Fruit fly (Drosophila melanogaster) whole organism, embryonic: Measurements from ENCODE around the gene sdk.
A peak's percentile ranks its signal among the peaks of the same experiment; 100 is the strongest.

ENCODE experiments used
- Bgb ChIP-seq: fragments of 200-800 bp; sonication (Bioruptor generic); IDR thresholded peaks from 2 replicates; pipeline ENCODE4 v1.3.6; 2022; ENCODE audit warnings: missing biosample characterization, missing genetic modification characterization; ENCODE audit not compliant: partially characterized antibody
- BtbVII ChIP-seq: fragments of 200-800 bp; sonication (Bioruptor generic); optimal IDR thresholded peaks from 3 replicates; lab custom pipeline; 2017; ENCODE audit warnings: missing biosample characterization, mild to moderate bottlenecking, missing genetic modification characterization
- Bteb2 ChIP-seq: fragments of 200-800 bp; sonication (Bioruptor generic); optimal IDR thresholded peaks from 2 replicates; lab custom pipeline; 2016; ENCODE audit warnings: missing biosample characterization, missing genetic modification characterization
- CG10267 ChIP-seq: fragments of 200-800 bp; sonication (Bioruptor generic); optimal IDR thresholded peaks from 2 replicates; lab custom pipeline; 2018; ENCODE audit warnings: missing biosample characterization, mild to moderate bottlenecking, missing genetic modification characterization, moderate library complexity
- CG10565 ChIP-seq: fragments of 200-800 bp; sonication (Bioruptor generic); optimal IDR thresholded peaks from 3 replicates; lab custom pipeline; 2016; ENCODE audit warnings: missing biosample characterization, mild to moderate bottlenecking, missing genetic modification characterization
- CG10959 ChIP-seq: fragments of 200-800 bp; sonication (Bioruptor generic); IDR thresholded peaks from 2 replicates; pipeline ENCODE4 v1.3.6; 2022; ENCODE audit warnings: missing biosample characterization, missing genetic modification characterization
- CG12744 ChIP-seq: fragments of 200-800 bp; sonication (Bioruptor generic); optimal IDR thresholded peaks from 2 replicates; lab custom pipeline; 2016; ENCODE audit warnings: missing biosample characterization, missing genetic modification characterization
- CG12942 ChIP-seq: fragments of 200-800 bp; sonication (Bioruptor generic); optimal IDR thresholded peaks from 3 replicates; lab custom pipeline; 2016; ENCODE audit warnings: missing biosample characterization, missing genetic modification characterization
- CG14710 ChIP-seq: fragments of 200-800 bp; sonication (Bioruptor generic); optimal IDR thresholded peaks from 3 replicates; lab custom pipeline; 2019; ENCODE audit warnings: missing biosample characterization, mild to moderate bottlenecking, missing genetic modification characterization, moderate library complexity
- CG15696 ChIP-seq: fragments of 200-800 bp; sonication (Bioruptor generic); optimal IDR thresholded peaks from 2 replicates; lab custom pipeline; 2019; ENCODE audit warnings: missing biosample characterization, mild to moderate bottlenecking, missing genetic modification characterization, moderate library complexity
- CG18619 ChIP-seq: fragments of 200-800 bp; sonication (Bioruptor generic); optimal IDR thresholded peaks from 3 replicates; lab custom pipeline; 2017; ENCODE audit warnings: missing biosample characterization, mild to moderate bottlenecking, missing genetic modification characterization
- CG2875 ChIP-seq: fragments of 200-800 bp; sonication (Bioruptor generic); optimal IDR thresholded peaks from 2 replicates; lab custom pipeline; 2017; ENCODE audit warnings: missing biosample characterization, mild to moderate bottlenecking, missing genetic modification characterization, missing genetic modification reagents
- CG3847 ChIP-seq: fragments of 200-800 bp; sonication (Bioruptor generic); IDR thresholded peaks from 2 replicates; pipeline ENCODE4 v1.3.6; 2022; ENCODE audit warnings: missing biosample characterization, missing genetic modification characterization
- CG4328 ChIP-seq: fragments of 200-800 bp; sonication (Bioruptor generic); optimal IDR thresholded peaks from 3 replicates; lab custom pipeline; 2017; ENCODE audit warnings: missing biosample characterization, missing genetic modification reagents, missing genetic modification characterization
- CG4730 ChIP-seq: fragments of 200-800 bp; sonication (Bioruptor generic); IDR thresholded peaks from 2 replicates; pipeline ENCODE4 v1.3.6; 2022; ENCODE audit warnings: missing biosample characterization, missing genetic modification characterization
- CG7271 ChIP-seq: fragments of 200-800 bp; sonication (Bioruptor generic); optimal IDR thresholded peaks from 2 replicates; lab custom pipeline; 2018; ENCODE audit warnings: missing biosample characterization, mild to moderate bottlenecking, missing genetic modification characterization, moderate library complexity
- CG9727 ChIP-seq: fragments of 200-800 bp; sonication (Bioruptor generic); optimal IDR thresholded peaks from 3 replicates; lab custom pipeline; 2017; ENCODE audit warnings: missing biosample characterization, mild to moderate bottlenecking, missing genetic modification characterization
- Dad ChIP-seq: fragments of 200-800 bp; sonication (Bioruptor generic); optimal IDR thresholded peaks from 3 replicates; lab custom pipeline; 2016; ENCODE audit warnings: missing biosample characterization, missing genetic modification characterization
- Gug ChIP-seq: fragments of 200-800 bp; sonication (Bioruptor generic); IDR thresholded peaks from 4 replicates; pipeline ENCODE4 v1.3.6; 2022; ENCODE audit warnings: missing biosample characterization, missing genetic modification characterization
- HHEX ChIP-seq: fragments of 200-800 bp; sonication (Bioruptor generic); optimal IDR thresholded peaks from 3 replicates; lab custom pipeline; 2017; ENCODE audit warnings: missing biosample characterization, mild to moderate bottlenecking, missing genetic modification characterization, missing genetic modification reagents
- Lhr ChIP-seq: fragments of 200-800 bp; sonication (Bioruptor generic); optimal IDR thresholded peaks from 3 replicates; lab custom pipeline; 2017; ENCODE audit warnings: mild to moderate bottlenecking, missing biosample characterization, missing genetic modification reagents, missing genetic modification characterization
- Mrtf ChIP-seq: fragments of 200-800 bp; sonication (Bioruptor generic); IDR thresholded peaks from 3 replicates; pipeline ENCODE4 v1.3.6; 2022; ENCODE audit warnings: missing biosample characterization, missing genetic modification characterization
- Myb ChIP-seq: fragments of 200-800 bp; sonication (Bioruptor generic); optimal IDR thresholded peaks from 2 replicates; lab custom pipeline; 2016; ENCODE audit warnings: missing biosample characterization, missing genetic modification characterization
- NC2β ChIP-seq: fragments of 200-800 bp; sonication (Bioruptor generic); optimal IDR thresholded peaks from 2 replicates; lab custom pipeline; 2016; ENCODE audit warnings: missing biosample characterization, missing genetic modification characterization
- Optix ChIP-seq: fragments of 200-800 bp; sonication (Bioruptor generic); IDR thresholded peaks from 3 replicates; pipeline ENCODE4 v1.3.6; 2022; ENCODE audit warnings: missing biosample characterization, missing genetic modification characterization
- Poxn ChIP-seq: fragments of 200-800 bp; sonication (Bioruptor generic); IDR thresholded peaks from 2 replicates; pipeline ENCODE4 v1.3.6; 2022; ENCODE audit warnings: missing biosample characterization, missing genetic modification characterization
- Sox100B ChIP-seq: fragments of 200-800 bp; sonication (Bioruptor generic); optimal IDR thresholded peaks from 3 replicates; lab custom pipeline; 2018; ENCODE audit warnings: missing biosample characterization, mild to moderate bottlenecking, missing genetic modification characterization
- bab2 ChIP-seq: fragments of 200-800 bp; sonication (Bioruptor generic); optimal IDR thresholded peaks from 2 replicates; lab custom pipeline; 2016; ENCODE audit warnings: missing biosample characterization, missing genetic modification characterization
- bcd ChIP-seq: fragments of 200-800 bp; sonication (Bioruptor generic); optimal IDR thresholded peaks from 2 replicates; lab custom pipeline; 2017; ENCODE audit warnings: missing biosample characterization, mild to moderate bottlenecking, missing genetic modification characterization
- chm ChIP-seq: fragments of 200-800 bp; sonication (Bioruptor generic); IDR thresholded peaks from 2 replicates; pipeline ENCODE4 v1.3.6; 2022; ENCODE audit warnings: missing biosample characterization, missing genetic modification characterization
- da ChIP-seq: fragments of 200-800 bp; sonication (Bioruptor generic); optimal IDR thresholded peaks from 2 replicates; lab custom pipeline; 2016; ENCODE audit warnings: missing biosample characterization, missing genetic modification characterization
- gem ChIP-seq: fragments of 200-800 bp; sonication (Bioruptor generic); optimal IDR thresholded peaks from 2 replicates; lab custom pipeline; 2019; ENCODE audit warnings: missing biosample characterization, mild to moderate bottlenecking, missing genetic modification characterization, moderate library complexity
- grau ChIP-seq: fragments of 200-800 bp; optimal IDR thresholded peaks from 3 replicates; lab custom pipeline; 2019; ENCODE audit warnings: missing biosample characterization, mild to moderate bottlenecking, missing genetic modification characterization, moderate library complexity
- gt ChIP-seq: fragments of 200-800 bp; sonication (Bioruptor generic); IDR thresholded peaks from 2 replicates; pipeline ENCODE4 v1.3.6; 2022; ENCODE audit warnings: missing biosample characterization, missing genetic modification characterization
- h ChIP-seq: fragments of >200 bp; optimal IDR thresholded peaks from 2 replicates; lab custom pipeline; 2017
- hb ChIP-seq: fragments of 200-800 bp; sonication (Bioruptor generic); IDR thresholded peaks from 3 replicates; pipeline ENCODE4 v1.3.6; 2022; ENCODE audit warnings: missing biosample characterization, missing genetic modification characterization; ENCODE audit not compliant: partially characterized antibody
- hkb ChIP-seq, 2 experiments: fragments of 200-800 bp in 1 of 2; fragments of >200 bp in 1 of 2; sonication (Bioruptor generic) in 1 of 2; IDR thresholded peaks in 1 of 2; optimal IDR thresholded peaks in 1 of 2; 2 replicates each; pipeline versions ENCODE4 v1.3.6 to Lab custom; 2017 to 2022; ENCODE audit warnings: missing biosample characterization in 1 of 2, missing genetic modification characterization in 1 of 2
- insv ChIP-seq, 2 experiments: fragments of 200-800 bp; sonication (Bioruptor generic); optimal IDR thresholded peaks; 3 replicates each; lab custom pipeline; 2016 to 2018; ENCODE audit warnings: missing biosample characterization in 2 of 2, missing genetic modification characterization in 2 of 2
- nau ChIP-seq: fragments of 200-800 bp; sonication (Bioruptor generic); optimal IDR thresholded peaks from 3 replicates; lab custom pipeline; 2017; ENCODE audit warnings: missing biosample characterization, mild to moderate bottlenecking, missing genetic modification characterization, missing genetic modification reagents
- nom ChIP-seq: fragments of 200-800 bp; sonication (Bioruptor generic); optimal IDR thresholded peaks from 2 replicates; lab custom pipeline; 2017; ENCODE audit warnings: missing biosample characterization, missing genetic modification characterization, mild to moderate bottlenecking, moderate library complexity, missing genetic modification reagents
- p53 ChIP-seq: fragments of 200-800 bp; sonication (Bioruptor generic); optimal IDR thresholded peaks from 2 replicates; lab custom pipeline; 2016; ENCODE audit warnings: missing biosample characterization, missing genetic modification characterization
- phol ChIP-seq: fragments of 200-800 bp; sonication (Bioruptor generic); optimal IDR thresholded peaks from 3 replicates; lab custom pipeline; 2018; ENCODE audit warnings: missing biosample characterization, mild to moderate bottlenecking, missing genetic modification characterization, moderate library complexity
- pnt ChIP-seq: fragments of 200-800 bp; sonication (Bioruptor generic); optimal IDR thresholded peaks from 3 replicates; lab custom pipeline; 2016; ENCODE audit warnings: missing biosample characterization, missing genetic modification characterization
- sens ChIP-seq: fragments of 200-800 bp; sonication (Bioruptor generic); peaks from one replicate; lab custom pipeline; 2016; ENCODE audit warnings: missing biosample characterization, missing genetic modification characterization
- sens-2 ChIP-seq: fragments of 200-800 bp; sonication (Bioruptor generic); IDR thresholded peaks from 2 replicates; pipeline ENCODE4 v1.3.6; 2022; ENCODE audit warnings: missing biosample characterization, missing genetic modification characterization
- seq ChIP-seq: fragments of 200-800 bp; sonication (Bioruptor generic); IDR thresholded peaks from 2 replicates; pipeline ENCODE4 v1.3.6; 2022; ENCODE audit warnings: missing biosample characterization, missing genetic modification characterization
- sim ChIP-seq: fragments of 200-800 bp; sonication (Bioruptor generic); IDR thresholded peaks from 2 replicates; pipeline ENCODE4 v1.3.6; 2022; ENCODE audit warnings: missing biosample characterization, missing genetic modification characterization
- sob ChIP-seq: fragments of 200-800 bp; sonication (Bioruptor generic); IDR thresholded peaks from 2 replicates; pipeline ENCODE4 v1.3.6; 2022; ENCODE audit warnings: missing biosample characterization, missing genetic modification characterization
- sug ChIP-seq: fragments of 200-800 bp; optimal IDR thresholded peaks from 2 replicates; lab custom pipeline; 2019; ENCODE audit warnings: missing biosample characterization, mild to moderate bottlenecking, missing genetic modification characterization, moderate library complexity
- ttk ChIP-seq: fragments of 200-800 bp; sonication (Bioruptor generic); IDR thresholded peaks from 2 replicates; pipeline ENCODE4 v2.1.2; 2022; ENCODE audit warnings: missing biosample characterization, missing genetic modification characterization

sdk gene

dm6 chrX:655492-656379, 30.9 kb upstream of the sdk start, which contains the start of the genes Hmt4-20 and SkpA (continued):
- TF ChIP-seq Dad (GFP tag; lab: Kevin White, UChicago) (no peak), CG12744 (no peak), CG2875 (GFP tag; lab: Kevin White, UChicago) (no peak), gem (peak; percentile 5), CG14710 (peak; percentile 83), Mrtf (no peak), Gug (GFP tag; lab: Robert Waterston, UW) (peak; percentile 15; the same call in 1 of the 4 replicates), Lhr (peak; percentile 57), CG7271 (tag; lab: Kevin White, UChicago) (no peak), HHEX (GFP tag; lab: Kevin White, UChicago) (no peak), chm (GFP tag; lab: Robert Waterston, UW) (no peak), grau (tag; lab: Kevin White, UChicago) (peak; percentile 1), Myb (GFP tag; lab: Kevin White, UChicago) (peak; percentile 74), sens-2 (no peak), sim (GFP tag; lab: Robert Waterston, UW) (no peak), seq (GFP tag; lab: Robert Waterston, UW) (no peak), Sox100B (GFP tag; lab: Kevin White, UChicago) (no peak), p53 (GFP tag; lab: Kevin White, UChicago) (peak; percentile 16), phol (tag; lab: Kevin White, UChicago) (peak; percentile 87), CG4328 (GFP tag; lab: Kevin White, UChicago) (no peak), da (GFP tag; lab: Kevin White, UChicago) (peak; percentile 18), hb (peak; percentile 90), BtbVII (GFP tag; lab: Kevin White, UChicago) (no peak), Bgb (GFP tag; lab: Robert Waterston, UW) (peak; percentile 92), CG18619 (GFP tag; lab: Kevin White, UChicago) (no peak), sob (GFP tag; lab: Robert Waterston, UW) (no peak), gt (GFP tag; lab: Robert Waterston, UW) (no peak), sug (tag; lab: Kevin White, UChicago) (peak; percentile 14), CG10565 (GFP tag; lab: Kevin White, UChicago) (no peak), Bteb2 (GFP tag; lab: Kevin White, UChicago) (no peak), pnt (GFP tag; lab: Kevin White, UChicago) (no peak), insv (GFP tag; optimal IDR thresholded peaks at IDR 0.05; lab: Kevin White, UChicago) (no peak), CG10267 (tag; lab: Kevin White, UChicago) (peak; percentile 62), CG9727 (GFP tag; lab: Kevin White, UChicago) (peak; percentile 5), nau (no peak), nom (GFP tag; lab: Kevin White, UChicago) (no peak), CG12942 (no peak), bab2 (GFP tag; lab: Kevin White, UChicago) (peak; percentile 10), NC2β (GFP tag; lab: Kevin White, UChicago) (no peak), CG10959 (GFP tag; lab: Robert Waterston, UW) (no peak), ttk (GFP tag; lab: Robert Waterston, UW) (no peak), hkb (optimal IDR thresholded peaks at IDR 0.05; lab: Kevin White, UChicago) (peak; percentile 78), hkb (GFP tag; IDR thresholded peaks at IDR 0.05; lab: Robert Waterston, UW) (no peak), CG15696 (tag; lab: Kevin White, UChicago) (no peak), Poxn (GFP tag; lab: Robert Waterston, UW) (no peak), bcd (GFP tag; lab: Kevin White, UChicago) (peak; percentile 12), h (lab: Kevin White, UChicago) (no peak), CG3847 (GFP tag; lab: Robert Waterston, UW) (peak; percentile 37; the same call in 1 of the 2 replicates), Optix (GFP tag; lab: Robert Waterston, UW) (no peak), CG4730 (GFP tag; lab: Robert Waterston, UW) (no peak), sens (GFP tag; lab: Kevin White, UChicago) (peak; percentile 79)
